Worm (Caenorhabditis elegans) whole organism, L1 larva: ENCODE data around the gene C02B10.4.
A peak's percentile ranks its signal among the peaks of the same experiment; 100 is the strongest.

ENCODE experiments used
- C04F5.9 ChIP-seq: sonication (generic microtip); optimal IDR thresholded peaks from 2 replicates; lab custom pipeline; 2016; ENCODE audit warnings: missing genetic modification characterization, missing compliant biosample characterization
- C16A3.4 ChIP-seq: fragments of 150-350 bp; optimal IDR thresholded peaks from 2 replicates; lab custom pipeline; 2014; ENCODE audit warnings: missing biosample characterization, missing genetic modification characterization
- C34B4.2 ChIP-seq: sonication (generic microtip); optimal IDR thresholded peaks from 2 replicates; lab custom pipeline; 2017; ENCODE audit warnings: mild to moderate bottlenecking, missing genetic modification characterization, missing compliant biosample characterization
- F16B12.6 ChIP-seq: fragments of 150-350 bp; optimal IDR thresholded peaks from 2 replicates; lab custom pipeline; 2014; ENCODE audit warnings: missing biosample characterization, missing genetic modification characterization
- Y116A8C.19 ChIP-seq: sonication (generic microtip); optimal IDR thresholded peaks from 2 replicates; lab custom pipeline; 2016; ENCODE audit warnings: missing compliant biosample characterization, missing genetic modification characterization, borderline replicate concordance
- aha-1 ChIP-seq: fragments of 150-350 bp; optimal IDR thresholded peaks from 2 replicates; lab custom pipeline; 2014; ENCODE audit warnings: missing biosample characterization, missing genetic modification characterization
- aly-2 ChIP-seq: fragments of 150-350 bp; optimal IDR thresholded peaks from 2 replicates; lab custom pipeline; 2014; ENCODE audit warnings: missing biosample characterization, missing genetic modification characterization
- ceh-63 ChIP-seq: fragments of 200-800 bp; sonication (Bioruptor generic); optimal IDR thresholded peaks from 2 replicates; lab custom pipeline; 2018; ENCODE audit warnings: mild to moderate bottlenecking, missing genetic modification characterization, missing compliant biosample characterization
- ceh-8 ChIP-seq: fragments of 200-800 bp; sonication (Bioruptor generic); optimal IDR thresholded peaks from 2 replicates; lab custom pipeline; 2018; ENCODE audit warnings: mild to moderate bottlenecking, missing genetic modification characterization, moderate library complexity, missing compliant biosample characterization
- ceh-82 ChIP-seq, 3 experiments: fragments of 150-350 bp in 1 of 3; sonication (generic microtip) in 2 of 3; optimal IDR thresholded peaks; 2 replicates each; lab custom pipeline; 2014 to 2017; ENCODE audit warnings: missing biosample characterization in 3 of 3, missing genetic modification characterization in 3 of 3
- ceh-88 ChIP-seq: fragments of 200-800 bp; sonication (Bioruptor generic); IDR thresholded peaks from 2 replicates; pipeline ENCODE4 v1.3.6; 2022; ENCODE audit warnings: missing genetic modification characterization, missing compliant biosample characterization
- ceh-90 ChIP-seq: sonication (generic microtip); optimal IDR thresholded peaks from 2 replicates; lab custom pipeline; 2016; ENCODE audit warnings: missing genetic modification characterization, missing compliant biosample characterization
- ces-1 ChIP-seq: fragments of 150-350 bp; optimal IDR thresholded peaks from 2 replicates; lab custom pipeline; 2014; ENCODE audit warnings: missing biosample characterization, missing genetic modification reagents, missing genetic modification characterization
- dsc-1 ChIP-seq: sonication (generic microtip); optimal IDR thresholded peaks from 2 replicates; lab custom pipeline; 2016; ENCODE audit warnings: mild to moderate bottlenecking, missing genetic modification characterization, missing compliant biosample characterization
- efl-1 ChIP-seq, 4 experiments: fragments of 150-350 bp; optimal IDR thresholded peaks in 3 of 4; peaks in 1 of 4; 1 replicate in 1 of 4; 2 replicates in 3 of 4; lab custom pipeline; 2014; ENCODE audit warnings: missing biosample characterization in 2 of 4, missing genetic modification characterization in 2 of 4, missing genetic modification reagents in 2 of 4
- ets-5 ChIP-seq: fragments of 200-800 bp; sonication (Bioruptor generic); IDR thresholded peaks from 2 replicates; pipeline ENCODE4 v1.3.6; 2022; ENCODE audit warnings: missing genetic modification characterization, missing compliant biosample characterization
- fkh-10 ChIP-seq: sonication (generic microtip); optimal IDR thresholded peaks from 2 replicates; lab custom pipeline; 2017; ENCODE audit warnings: missing biosample characterization, missing genetic modification reagents, missing genetic modification characterization
- fkh-4 ChIP-seq: sonication (generic microtip); optimal IDR thresholded peaks from 2 replicates; lab custom pipeline; 2016; ENCODE audit warnings: missing compliant biosample characterization, missing genetic modification characterization, borderline replicate concordance
- hlh-17 ChIP-seq: fragments of 200-800 bp; sonication (Bioruptor generic); optimal IDR thresholded peaks from 2 replicates; lab custom pipeline; 2018; ENCODE audit warnings: missing genetic modification characterization, mild to moderate bottlenecking, missing compliant biosample characterization, moderate library complexity, borderline replicate concordance
- hpl-2 ChIP-seq: fragments of 150-350 bp; optimal IDR thresholded peaks from 2 replicates; lab custom pipeline; 2014; ENCODE audit warnings: missing biosample characterization, missing genetic modification reagents, missing genetic modification characterization
- jun-1 ChIP-seq: fragments of 150-350 bp; optimal IDR thresholded peaks from 2 replicates; lab custom pipeline; 2014; ENCODE audit warnings: missing biosample characterization, missing genetic modification reagents, missing genetic modification characterization
- lin-14 ChIP-seq: fragments of 200-800 bp; sonication (Bioruptor generic); optimal IDR thresholded peaks from 2 replicates; lab custom pipeline; 2018; ENCODE audit warnings: mild to moderate bottlenecking, missing genetic modification characterization, moderate library complexity, missing compliant biosample characterization
- lin-15B ChIP-seq: fragments of 150-350 bp; sonication (generic microtip); optimal IDR thresholded peaks from 3 replicates; lab custom pipeline; 2014; ENCODE audit warnings: missing biosample characterization, missing genetic modification characterization
- lin-35 ChIP-seq, 2 experiments: fragments of 150-350 bp; optimal IDR thresholded peaks; 2 replicates each; lab custom pipeline; 2014; ENCODE audit warnings: missing biosample characterization in 2 of 2, missing genetic modification characterization in 2 of 2, missing genetic modification reagents in 2 of 2
- lir-3 ChIP-seq: sonication (generic microtip); optimal IDR thresholded peaks from 2 replicates; lab custom pipeline; 2016; ENCODE audit warnings: mild to moderate bottlenecking, missing genetic modification characterization, moderate library complexity, missing compliant biosample characterization; ENCODE audit not compliant: poor library complexity
- mdl-1 ChIP-seq, 2 experiments: fragments of 150-350 bp; optimal IDR thresholded peaks; 2 replicates each; lab custom pipeline; 2014 to 2017; ENCODE audit warnings: missing biosample characterization in 2 of 2, missing genetic modification characterization in 2 of 2, inconsistent platforms in 1 of 2
- mef-2 ChIP-seq: fragments of 150-350 bp; optimal IDR thresholded peaks from 2 replicates; lab custom pipeline; 2014; ENCODE audit warnings: missing biosample characterization, missing genetic modification characterization
- mep-1 ChIP-seq: fragments of 150-350 bp; optimal IDR thresholded peaks from 2 replicates; lab custom pipeline; 2014; ENCODE audit warnings: missing biosample characterization, missing genetic modification characterization
- nhr-19 ChIP-seq: fragments of 200-800 bp; sonication (Bioruptor generic); conservative IDR thresholded peaks from 2 replicates; pipeline ENCODE4 v1.3.6; 2022; ENCODE audit warnings: missing genetic modification characterization, missing compliant biosample characterization
- nhr-20 ChIP-seq: sonication (generic microtip); optimal IDR thresholded peaks from 2 replicates; lab custom pipeline; 2016; ENCODE audit warnings: mild to moderate bottlenecking, missing genetic modification characterization, missing compliant biosample characterization
- nhr-28 ChIP-seq: fragments of 150-350 bp; optimal IDR thresholded peaks from 2 replicates; lab custom pipeline; 2014; ENCODE audit warnings: missing biosample characterization, missing genetic modification characterization
- nhr-47 ChIP-seq: sonication (generic microtip); optimal IDR thresholded peaks from 2 replicates; lab custom pipeline; 2016; ENCODE audit warnings: mild to moderate bottlenecking, missing genetic modification characterization, moderate library complexity, missing compliant biosample characterization
- nhr-71 ChIP-seq: sonication (generic microtip); optimal IDR thresholded peaks from 2 replicates; lab custom pipeline; 2016; ENCODE audit warnings: mild to moderate bottlenecking, missing genetic modification characterization, moderate library complexity, missing compliant biosample characterization
- nhr-76 ChIP-seq: sonication (generic microtip); optimal IDR thresholded peaks from 2 replicates; lab custom pipeline; 2017; ENCODE audit warnings: missing biosample characterization, missing genetic modification characterization
- nhr-77 ChIP-seq: fragments of 150-350 bp; optimal IDR thresholded peaks from 2 replicates; lab custom pipeline; 2014; ENCODE audit warnings: missing biosample characterization, missing genetic modification characterization
- nhr-85 ChIP-seq: sonication (generic microtip); peaks from one replicate; lab custom pipeline; 2016; ENCODE audit warnings: missing genetic modification characterization, inconsistent platforms, missing compliant biosample characterization
- nhr-90 ChIP-seq: sonication (generic microtip); optimal IDR thresholded peaks from 2 replicates; lab custom pipeline; 2016; ENCODE audit warnings: mild to moderate bottlenecking, missing genetic modification characterization, missing compliant biosample characterization; ENCODE audit not compliant: poor library complexity
- pax-3 ChIP-seq: fragments of 200-800 bp; sonication (Bioruptor generic); optimal IDR thresholded peaks from 2 replicates; lab custom pipeline; 2018; ENCODE audit warnings: mild to moderate bottlenecking, missing genetic modification characterization, moderate library complexity, missing compliant biosample characterization
- rnt-1 ChIP-seq: sonication (generic microtip); optimal IDR thresholded peaks from 2 replicates; lab custom pipeline; 2016; ENCODE audit warnings: mild to moderate bottlenecking, missing genetic modification characterization, moderate library complexity, missing compliant biosample characterization
- snu-23 ChIP-seq: sonication (generic microtip); optimal IDR thresholded peaks from 2 replicates; lab custom pipeline; 2016; ENCODE audit warnings: missing genetic modification characterization, missing compliant biosample characterization
- sox-4 ChIP-seq: sonication (generic microtip); optimal IDR thresholded peaks from 2 replicates; lab custom pipeline; 2016; ENCODE audit warnings: missing genetic modification characterization, missing compliant biosample characterization
- sptf-1 ChIP-seq: fragments of 150-350 bp; optimal IDR thresholded peaks from 2 replicates; lab custom pipeline; 2014; ENCODE audit warnings: missing biosample characterization, missing genetic modification characterization
- sup-37 ChIP-seq: fragments of 200-800 bp; sonication (Bioruptor generic); optimal IDR thresholded peaks from 2 replicates; lab custom pipeline; 2018; ENCODE audit warnings: mild to moderate bottlenecking, missing genetic modification characterization, missing compliant biosample characterization
- tbx-2 ChIP-seq: sonication (generic microtip); optimal IDR thresholded peaks from 2 replicates; lab custom pipeline; 2016; ENCODE audit warnings: missing genetic modification characterization, missing compliant biosample characterization
- unc-30 ChIP-seq: sonication (generic microtip); optimal IDR thresholded peaks from 2 replicates; lab custom pipeline; 2017; ENCODE audit warnings: missing biosample characterization, missing genetic modification characterization
- unc-98 ChIP-seq: fragments of 200-800 bp; sonication (Bioruptor generic); IDR thresholded peaks from 2 replicates; pipeline ENCODE4 v1.3.6; 2022; ENCODE audit warnings: missing genetic modification characterization, missing compliant biosample characterization
- vab-15 ChIP-seq: sonication (generic microtip); optimal IDR thresholded peaks from 2 replicates; lab custom pipeline; 2017; ENCODE audit warnings: missing genotype, mild to moderate bottlenecking, missing genetic modification characterization, missing compliant biosample characterization
- xbp-1 ChIP-seq: sonication (generic microtip); optimal IDR thresholded peaks from 2 replicates; lab custom pipeline; 2016; ENCODE audit warnings: missing genetic modification characterization, missing compliant biosample characterization
- ztf-4 ChIP-seq: fragments of 150-350 bp; optimal IDR thresholded peaks from 2 replicates; lab custom pipeline; 2014; ENCODE audit warnings: missing biosample characterization, missing genetic modification characterization

C02B10.4 gene

DNA sequence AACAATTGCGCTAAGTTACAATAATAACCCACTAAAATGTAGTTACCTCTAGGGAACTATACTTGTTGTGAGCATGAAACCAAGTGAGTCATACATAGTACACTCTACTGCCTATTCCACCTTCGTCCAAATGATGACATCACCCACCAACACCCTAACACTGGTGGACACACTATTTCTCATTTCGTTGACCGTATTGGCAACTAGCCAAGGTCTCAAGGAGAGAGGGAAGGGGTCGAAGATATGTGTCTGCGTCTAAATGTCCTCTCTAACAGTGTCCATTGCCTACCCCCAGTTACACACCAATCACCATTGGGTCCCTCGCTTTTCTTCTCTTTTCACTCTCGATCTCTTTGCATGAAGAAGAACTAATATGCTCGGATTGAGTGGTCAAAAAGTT, 13.5 kb upstream of the C02B10.4 start (continued):
- TF ChIP-seq fkh-10 (no peak), aha-1 (tag; lab: Kevin White, UChicago) (no peak), snu-23 (GFP tag; lab: Kevin White, UChicago) (peak; percentile 7), lir-3 (tag; lab: Kevin White, UChicago) (no peak), unc-30 (no peak), nhr-77 (tag; lab: Kevin White, UChicago) (no peak), mef-2 (no peak), nhr-20 (tag; lab: Kevin White, UChicago) (no peak), nhr-90 (tag; lab: Kevin White, UChicago) (no peak)

ce11 chrIV:5078846-5079245, 12.5 kb upstream of the C02B10.4 start:
- peak; percentile 35 for TF ChIP-seq nhr-71 (tag; lab: Kevin White, UChicago)
- TF ChIP-seq ceh-63 = no peak
- peak; percentile 7 for TF ChIP-seq nhr-85 (tag; lab: Kevin White, UChicago)
- peak; percentile 49 for TF ChIP-seq dsc-1 (tag; lab: Kevin White, UChicago)
- peak; percentile 57 for TF ChIP-seq lin-14 (GFP tag; lab: Kevin White, UChicago)
- no peak for TF ChIP-seq unc-98
- TF ChIP-seq vab-15 = no peak

- TF ChIP-seq aly-2 (tag; lab: Kevin White, UChicago) (no peak), sox-4 (tag; lab: Kevin White, UChicago) (no peak), sup-37 (no peak), C16A3.4 (no peak), unc-98 (no peak), ets-5 (GFP tag; lab: Robert Waterston, UW) (no peak), lin-35 (GFP tag; optimal IDR thresholded peaks at IDR 0.05; lab: Kevin White, UChicago) (no peak), ces-1 (GFP tag; lab: Kevin White, UChicago) (no peak), ceh-82 (tag; optimal IDR thresholded peaks at IDR 0.05; lab: Kevin White, UChicago) (peak in 1 of 3 experiments; percentile 13), xbp-1 (tag; lab: Kevin White, UChicago) (no peak), nhr-28 (tag; lab: Kevin White, UChicago) (no peak), nhr-76 (no peak), nhr-47 (tag; lab: Kevin White, UChicago) (no peak), ztf-4 (tag; lab: Kevin White, UChicago) (no peak), ceh-88 (GFP tag; lab: Robert Waterston, UW) (no peak), aha-1 (tag; lab: Kevin White, UChicago) (no peak), C04F5.9 (tag; lab: Kevin White, UChicago) (no peak), pax-3 (tag; lab: Kevin White, UChicago) (no peak), snu-23 (GFP tag; lab: Kevin White, UChicago) (no peak), dsc-1 (tag; lab: Kevin White, UChicago) (peak; percentile 2), fkh-4 (no peak), hlh-17 (GFP tag; lab: Kevin White, UChicago) (no peak), ceh-8 (no peak), sptf-1 (tag; lab: Kevin White, UChicago) (no peak), lin-14 (GFP tag; lab: Kevin White, UChicago) (peak; percentile 82), mef-2 (no peak), jun-1 (tag; lab: Kevin White, UChicago) (no peak), efl-1 (optimal IDR thresholded peaks at IDR 0.05; lab: Kevin White, UChicago) (no peak), efl-1 (GFP tag; optimal IDR thresholded peaks at IDR 0.05 in 1 of 2; lab: Kevin White, UChicago) (peak in 1 of 2 experiments; percentile 67), F16B12.6 (tag; lab: Kevin White, UChicago) (no peak), C34B4.2 (tag; lab: Kevin White, UChicago) (no peak), nhr-71 (tag; lab: Kevin White, UChicago) (peak; percentile 34), lin-15B (tag; lab: Kevin White, UChicago) (no peak), hpl-2 (GFP tag; lab: Kevin White, UChicago) (no peak), nhr-19 (no peak), mep-1 (tag; lab: Kevin White, UChicago) (peak; percentile 38), Y116A8C.19 (tag; lab: Kevin White, UChicago) (no peak), mdl-1 (tag; optimal IDR thresholded peaks at IDR 0.05; lab: Kevin White, UChicago) (no peak), ceh-90 (tag; lab: Kevin White, UChicago) (no peak), tbx-2 (tag; lab: Kevin White, UChicago) (no peak), rnt-1 (peak; percentile 9)
These were observed 10.3 kb upstream of the C02B10.4 start for ce11 chrIV:5081122-5081521.
